Worm (Caenorhabditis elegans) whole organism, L1 larva: ENCODE measurements around the gene ceh-38.

Experiments used
- C04F5.9 ChIP-seq: sonication (generic microtip); optimal IDR thresholded peaks from 2 replicates; lab custom pipeline; 2016; ENCODE audit warnings: missing genetic modification characterization, missing compliant biosample characterization
- C16A3.4 ChIP-seq: fragments of 150-350 bp; optimal IDR thresholded peaks from 2 replicates; lab custom pipeline; 2014; ENCODE audit warnings: missing biosample characterization, missing genetic modification characterization
- C34B4.2 ChIP-seq: sonication (generic microtip); optimal IDR thresholded peaks from 2 replicates; lab custom pipeline; 2017; ENCODE audit warnings: mild to moderate bottlenecking, missing genetic modification characterization, missing compliant biosample characterization
- F16B12.6 ChIP-seq: fragments of 150-350 bp; optimal IDR thresholded peaks from 2 replicates; lab custom pipeline; 2014; ENCODE audit warnings: missing biosample characterization, missing genetic modification characterization
- Y116A8C.19 ChIP-seq: sonication (generic microtip); optimal IDR thresholded peaks from 2 replicates; lab custom pipeline; 2016; ENCODE audit warnings: missing compliant biosample characterization, missing genetic modification characterization, borderline replicate concordance
- aha-1 ChIP-seq: fragments of 150-350 bp; optimal IDR thresholded peaks from 2 replicates; lab custom pipeline; 2014; ENCODE audit warnings: missing biosample characterization, missing genetic modification characterization
- ama-1 ChIP-seq: fragments of 150-350 bp; optimal IDR thresholded peaks from 2 replicates; lab custom pipeline; 2014
- blmp-1 ChIP-seq: fragments of 150-350 bp; optimal IDR thresholded peaks from 2 replicates; lab custom pipeline; 2014; ENCODE audit warnings: missing biosample characterization, missing genetic modification characterization
- ceh-63 ChIP-seq: fragments of 200-800 bp; sonication (Bioruptor generic); optimal IDR thresholded peaks from 2 replicates; lab custom pipeline; 2018; ENCODE audit warnings: mild to moderate bottlenecking, missing genetic modification characterization, missing compliant biosample characterization
- ceh-8 ChIP-seq: fragments of 200-800 bp; sonication (Bioruptor generic); optimal IDR thresholded peaks from 2 replicates; lab custom pipeline; 2018; ENCODE audit warnings: mild to moderate bottlenecking, missing genetic modification characterization, moderate library complexity, missing compliant biosample characterization
- ceh-82 ChIP-seq, 3 experiments: fragments of 150-350 bp in 1 of 3; sonication (generic microtip) in 2 of 3; optimal IDR thresholded peaks; 2 replicates each; lab custom pipeline; 2014 to 2017; ENCODE audit warnings: missing biosample characterization in 3 of 3, missing genetic modification characterization in 3 of 3
- ces-1 ChIP-seq: fragments of 150-350 bp; optimal IDR thresholded peaks from 2 replicates; lab custom pipeline; 2014; ENCODE audit warnings: missing biosample characterization, missing genetic modification reagents, missing genetic modification characterization
- dpl-1 ChIP-seq, 3 experiments: fragments of 150-350 bp in 2 of 3; sonication (generic microtip) in 1 of 3; optimal IDR thresholded peaks; 2 replicates each; lab custom pipeline; 2014 to 2017; ENCODE audit warnings: missing biosample characterization in 3 of 3, missing genetic modification characterization in 3 of 3, missing genetic modification reagents in 3 of 3
- efl-3 ChIP-seq: fragments of 200-800 bp; sonication (Bioruptor generic); optimal IDR thresholded peaks from 2 replicates; lab custom pipeline; 2018; ENCODE audit warnings: mild to moderate bottlenecking, missing genetic modification characterization, missing compliant biosample characterization
- elt-2 ChIP-seq: sonication (generic microtip); optimal IDR thresholded peaks from 2 replicates; lab custom pipeline; 2016; ENCODE audit warnings: missing genetic modification characterization, mild to moderate bottlenecking, inconsistent platforms, missing compliant biosample characterization, missing genetic modification reagents
- elt-3 ChIP-seq, 6 experiments: fragments of 150-350 bp in 1 of 6; sonication (generic microtip); optimal IDR thresholded peaks; 2 replicates each; lab custom pipeline; 2017 to 2018; ENCODE audit warnings: missing biosample characterization in 6 of 6, missing genetic modification characterization in 6 of 6, inconsistent platforms in 1 of 6
- fkh-10 ChIP-seq: sonication (generic microtip); optimal IDR thresholded peaks from 2 replicates; lab custom pipeline; 2017; ENCODE audit warnings: missing biosample characterization, missing genetic modification reagents, missing genetic modification characterization
- fkh-4 ChIP-seq: sonication (generic microtip); optimal IDR thresholded peaks from 2 replicates; lab custom pipeline; 2016; ENCODE audit warnings: missing compliant biosample characterization, missing genetic modification characterization, borderline replicate concordance
- grh-1 ChIP-seq: fragments of 200-800 bp; sonication (Bioruptor generic); IDR thresholded peaks from 2 replicates; pipeline ENCODE4 v1.3.6; 2022; ENCODE audit warnings: missing genetic modification reagents, missing genetic modification characterization, missing compliant biosample characterization
- hlh-17 ChIP-seq: fragments of 200-800 bp; sonication (Bioruptor generic); optimal IDR thresholded peaks from 2 replicates; lab custom pipeline; 2018; ENCODE audit warnings: missing genetic modification characterization, mild to moderate bottlenecking, missing compliant biosample characterization, moderate library complexity, borderline replicate concordance
- hlh-4 ChIP-seq: sonication (generic microtip); optimal IDR thresholded peaks from 2 replicates; lab custom pipeline; 2016; ENCODE audit warnings: mild to moderate bottlenecking, missing genetic modification characterization, missing compliant biosample characterization
- isw-1 ChIP-seq: fragments of 200-800 bp; sonication (Bioruptor generic); IDR thresholded peaks from 2 replicates; pipeline ENCODE4 v1.3.6; 2022; ENCODE audit warnings: missing genetic modification characterization, missing compliant biosample characterization
- jun-1 ChIP-seq: fragments of 150-350 bp; optimal IDR thresholded peaks from 2 replicates; lab custom pipeline; 2014; ENCODE audit warnings: missing biosample characterization, missing genetic modification reagents, missing genetic modification characterization
- lin-13 ChIP-seq: fragments of 150-350 bp; optimal IDR thresholded peaks from 2 replicates; lab custom pipeline; 2014; ENCODE audit warnings: missing biosample characterization, missing genetic modification reagents, missing genetic modification characterization
- lin-14 ChIP-seq: fragments of 200-800 bp; sonication (Bioruptor generic); optimal IDR thresholded peaks from 2 replicates; lab custom pipeline; 2018; ENCODE audit warnings: mild to moderate bottlenecking, missing genetic modification characterization, moderate library complexity, missing compliant biosample characterization
- lir-3 ChIP-seq: sonication (generic microtip); optimal IDR thresholded peaks from 2 replicates; lab custom pipeline; 2016; ENCODE audit warnings: mild to moderate bottlenecking, missing genetic modification characterization, moderate library complexity, missing compliant biosample characterization; ENCODE audit not compliant: poor library complexity
- mdl-1 ChIP-seq, 2 experiments: fragments of 150-350 bp; optimal IDR thresholded peaks; 2 replicates each; lab custom pipeline; 2014 to 2017; ENCODE audit warnings: missing biosample characterization in 2 of 2, missing genetic modification characterization in 2 of 2, inconsistent platforms in 1 of 2
- mep-1 ChIP-seq: fragments of 150-350 bp; optimal IDR thresholded peaks from 2 replicates; lab custom pipeline; 2014; ENCODE audit warnings: missing biosample characterization, missing genetic modification characterization
- nhr-237 ChIP-seq: fragments of 150-350 bp; optimal IDR thresholded peaks from 2 replicates; lab custom pipeline; 2014; ENCODE audit warnings: missing biosample characterization, missing genetic modification characterization
- nhr-28 ChIP-seq: fragments of 150-350 bp; optimal IDR thresholded peaks from 2 replicates; lab custom pipeline; 2014; ENCODE audit warnings: missing biosample characterization, missing genetic modification characterization
- nhr-76 ChIP-seq: sonication (generic microtip); optimal IDR thresholded peaks from 2 replicates; lab custom pipeline; 2017; ENCODE audit warnings: missing biosample characterization, missing genetic modification characterization
- nhr-77 ChIP-seq: fragments of 150-350 bp; optimal IDR thresholded peaks from 2 replicates; lab custom pipeline; 2014; ENCODE audit warnings: missing biosample characterization, missing genetic modification characterization
- nhr-84 ChIP-seq: sonication (generic microtip); optimal IDR thresholded peaks from 2 replicates; lab custom pipeline; 2017; ENCODE audit warnings: missing biosample characterization, missing genetic modification characterization
- nhr-85 ChIP-seq: sonication (generic microtip); peaks from one replicate; lab custom pipeline; 2016; ENCODE audit warnings: missing genetic modification characterization, inconsistent platforms, missing compliant biosample characterization
- nhr-90 ChIP-seq: sonication (generic microtip); optimal IDR thresholded peaks from 2 replicates; lab custom pipeline; 2016; ENCODE audit warnings: mild to moderate bottlenecking, missing genetic modification characterization, missing compliant biosample characterization; ENCODE audit not compliant: poor library complexity
- pax-3 ChIP-seq: fragments of 200-800 bp; sonication (Bioruptor generic); optimal IDR thresholded peaks from 2 replicates; lab custom pipeline; 2018; ENCODE audit warnings: mild to moderate bottlenecking, missing genetic modification characterization, moderate library complexity, missing compliant biosample characterization
- pqm-1 ChIP-seq: sonication (generic microtip); optimal IDR thresholded peaks from 3 replicates; lab custom pipeline; 2017; ENCODE audit warnings: missing biosample characterization, missing genetic modification characterization
- skn-1 ChIP-seq: fragments of 150-350 bp; optimal IDR thresholded peaks from 2 replicates; lab custom pipeline; 2014; ENCODE audit warnings: missing biosample characterization, missing genetic modification characterization
- snpc-4 ChIP-seq: fragments of 150-350 bp; optimal IDR thresholded peaks from 2 replicates; lab custom pipeline; 2014; ENCODE audit warnings: missing biosample characterization, missing genetic modification characterization
- snu-23 ChIP-seq: sonication (generic microtip); optimal IDR thresholded peaks from 2 replicates; lab custom pipeline; 2016; ENCODE audit warnings: missing genetic modification characterization, missing compliant biosample characterization
- sox-4 ChIP-seq: sonication (generic microtip); optimal IDR thresholded peaks from 2 replicates; lab custom pipeline; 2016; ENCODE audit warnings: missing genetic modification characterization, missing compliant biosample characterization
- sptf-1 ChIP-seq: fragments of 150-350 bp; optimal IDR thresholded peaks from 2 replicates; lab custom pipeline; 2014; ENCODE audit warnings: missing biosample characterization, missing genetic modification characterization
- swsn-7 ChIP-seq: sonication (generic microtip); optimal IDR thresholded peaks from 2 replicates; lab custom pipeline; 2016; ENCODE audit warnings: missing genetic modification characterization, missing compliant biosample characterization
- unc-30 ChIP-seq: sonication (generic microtip); optimal IDR thresholded peaks from 2 replicates; lab custom pipeline; 2017; ENCODE audit warnings: missing biosample characterization, missing genetic modification characterization
- unc-62 ChIP-seq: fragments of 150-350 bp; optimal IDR thresholded peaks from 2 replicates; lab custom pipeline; 2014; ENCODE audit warnings: missing biosample characterization, missing genetic modification reagents, missing genetic modification characterization
- unc-86 ChIP-seq: sonication (generic microtip); optimal IDR thresholded peaks from 2 replicates; lab custom pipeline; 2016; ENCODE audit warnings: missing genetic modification characterization, missing compliant biosample characterization
- unc-98 ChIP-seq: fragments of 200-800 bp; sonication (Bioruptor generic); IDR thresholded peaks from 2 replicates; pipeline ENCODE4 v1.3.6; 2022; ENCODE audit warnings: missing genetic modification characterization, missing compliant biosample characterization
- xbp-1 ChIP-seq: sonication (generic microtip); optimal IDR thresholded peaks from 2 replicates; lab custom pipeline; 2016; ENCODE audit warnings: missing genetic modification characterization, missing compliant biosample characterization
- zag-1 ChIP-seq: fragments of 150-350 bp; optimal IDR thresholded peaks from 2 replicates; lab custom pipeline; 2014; ENCODE audit warnings: missing biosample characterization, missing genetic modification characterization
- zip-4 ChIP-seq: fragments of 200-800 bp; sonication (Bioruptor generic); optimal IDR thresholded peaks from 2 replicates; lab custom pipeline; 2018; ENCODE audit warnings: mild to moderate bottlenecking, missing genetic modification characterization, moderate library complexity, missing compliant biosample characterization
- ztf-11 ChIP-seq, 2 experiments: sonication (generic microtip); optimal IDR thresholded peaks; 2 replicates each; lab custom pipeline; 2016 to 2017; ENCODE audit warnings: missing genetic modification characterization in 2 of 2, missing biosample characterization in 1 of 2, missing compliant biosample characterization in 1 of 2
- ztf-4 ChIP-seq: fragments of 150-350 bp; optimal IDR thresholded peaks from 2 replicates; lab custom pipeline; 2014; ENCODE audit warnings: missing biosample characterization, missing genetic modification characterization

The ceh-38 gene

DNA sequence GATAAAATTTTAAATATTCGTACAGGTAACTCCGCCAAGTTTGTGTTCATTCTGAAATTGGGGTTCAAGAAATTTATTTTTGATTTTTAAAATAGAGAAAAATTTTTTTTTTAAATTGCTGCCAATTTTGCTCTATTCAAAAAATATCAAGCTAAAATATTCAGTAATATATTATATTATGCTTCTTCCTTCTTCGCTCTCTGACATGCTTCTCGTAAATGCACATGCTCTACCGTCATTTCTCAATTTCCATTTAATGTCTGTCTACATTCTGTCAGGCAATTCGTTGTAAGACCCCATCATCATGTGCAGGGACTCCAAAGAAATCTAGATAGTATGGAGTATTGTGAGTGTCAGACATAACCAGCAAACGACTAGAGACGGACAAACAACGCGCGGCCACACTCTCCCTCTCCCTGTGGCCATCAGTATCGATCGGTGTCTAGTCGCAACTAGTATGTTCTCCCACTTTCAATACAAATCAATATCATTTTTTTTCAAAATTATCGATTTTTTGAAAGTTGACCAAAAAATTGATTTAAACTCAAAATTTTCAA lies at the start of gene ceh-38, which contains the start of gene malt-1:
ceh-38 (plus strand) TSS at position 277 of the 557 bp plus-strand sequence.
malt-1 (minus strand) TSS at position 51 of the 557 bp plus-strand sequence.
- TF ChIP-seq ceh-8 (GFP tag; lab: Kevin White, UChicago) (peak; percentile 71), dpl-1 (GFP tag; optimal IDR thresholded peaks at IDR 0.05; lab: Kevin White, UChicago) (peak; percentile 76 to 85 (median 84)), nhr-76 (tag; lab: Kevin White, UChicago) (no peak), nhr-28 (tag; lab: Kevin White, UChicago) (no peak), lin-13 (GFP tag; lab: Kevin White, UChicago) (peak; percentile 96), isw-1 (GFP tag; lab: Robert Waterston, UW) (peak; percentile 89), aha-1 (peak; percentile 85), ceh-63 (GFP tag; lab: Kevin White, UChicago) (peak; percentile 84), elt-3 (tag; optimal IDR thresholded peaks at IDR 0.05; lab: Kevin White, UChicago) (peak in 3 of 6 experiments; percentile 19 to 76 (median 75)), mep-1 (tag; lab: Kevin White, UChicago) (peak; percentile 97), swsn-7 (peak; percentile 95), zag-1 (tag; lab: Kevin White, UChicago) (peak; percentile 96), skn-1 (tag; lab: Kevin White, UChicago) (peak; percentile 93), zip-4 (peak; percentile 66), ztf-11 (tag; optimal IDR thresholded peaks at IDR 0.05; lab: Kevin White, UChicago) (peak in 1 of 2 experiments; percentile 87), unc-98 (GFP tag; lab: Robert Waterston, UW) (0 out of 2 replicates have a peak, but pooled peaks have one; percentile 4), C34B4.2 (tag; lab: Kevin White, UChicago) (no peak), C16A3.4 (peak; percentile 97), unc-62 (GFP tag; lab: Kevin White, UChicago) (no peak), blmp-1 (tag; lab: Kevin White, UChicago) (peak; percentile 86), elt-2 (tag; lab: Kevin White, UChicago) (peak; percentile 86), pqm-1 (tag; lab: Kevin White, UChicago) (no peak), nhr-237 (tag; lab: Kevin White, UChicago) (peak; percentile 90), sox-4 (tag; lab: Kevin White, UChicago) (peak; percentile 76), ztf-4 (tag; lab: Kevin White, UChicago) (peak; percentile 94), jun-1 (peak; percentile 92), nhr-77 (tag; lab: Kevin White, UChicago) (peak; percentile 96), snu-23 (GFP tag; lab: Kevin White, UChicago) (peak; percentile 98), nhr-85 (tag; lab: Kevin White, UChicago) (peak; percentile 97), mdl-1 (tag; optimal IDR thresholded peaks at IDR 0.05; lab: Kevin White, UChicago) (peak; percentile 77 to 97), fkh-10 (GFP tag; lab: Kevin White, UChicago) (peak; percentile 84), lin-14 (peak; percentile 98), grh-1 (GFP tag; lab: Robert Waterston, UW) (peak; percentile 76), fkh-4 (tag; lab: Kevin White, UChicago) (peak; percentile 67), unc-86 (peak; percentile 97), F16B12.6 (tag; lab: Kevin White, UChicago) (peak; percentile 64), nhr-84 (no peak), efl-3 (no peak), unc-30 (tag; lab: Kevin White, UChicago) (peak; percentile 51), ceh-82 (tag; optimal IDR thresholded peaks at IDR 0.05; lab: Kevin White, UChicago) (peak; percentile 81 to 94 (median 84)), nhr-90 (tag; lab: Kevin White, UChicago) (peak; percentile 89), xbp-1 (tag; lab: Kevin White, UChicago) (peak; percentile 93), pax-3 (tag; lab: Kevin White, UChicago) (peak; percentile 86), ama-1 (peak; percentile 81), Y116A8C.19 (tag; lab: Kevin White, UChicago) (no peak), lir-3 (tag; lab: Kevin White, UChicago) (peak; percentile 87), hlh-17 (GFP tag; lab: Kevin White, UChicago) (no peak), sptf-1 (no peak), snpc-4 (tag; lab: Kevin White, UChicago) (peak; percentile 93), C04F5.9 (tag; lab: Kevin White, UChicago) (peak; percentile 99), hlh-4 (tag; lab: Kevin White, UChicago) (no peak), ces-1 (GFP tag; lab: Kevin White, UChicago) (no peak)
